Worm (Caenorhabditis elegans) whole organism, early embryonic: ENCODE results near the gene spl-3.

Source experiments
- F13C5.2 ChIP-seq: sonication (generic microtip); optimal IDR thresholded peaks from 2 replicates; lab custom pipeline; 2017; ENCODE audit warnings: mild to moderate bottlenecking, missing genetic modification characterization, inconsistent platforms, missing compliant biosample characterization
- aly-1 ChIP-seq: sonication (generic microtip); optimal IDR thresholded peaks from 2 replicates; lab custom pipeline; 2016; ENCODE audit warnings: missing genetic modification characterization, missing compliant biosample characterization
- ama-1 ChIP-seq: fragments of 150-350 bp; optimal IDR thresholded peaks from 2 replicates; lab custom pipeline; 2014
- ceh-13 ChIP-seq: fragments of 200-800 bp; sonication (Bioruptor generic); optimal IDR thresholded peaks from 2 replicates; lab custom pipeline; 2018; ENCODE audit warnings: mild to moderate bottlenecking, missing genetic modification characterization, missing compliant biosample characterization
- flt-1 ChIP-seq: fragments of 200-800 bp; sonication (Bioruptor generic); IDR thresholded peaks from 2 replicates; pipeline ENCODE4 v1.3.6; 2022; ENCODE audit warnings: missing genetic modification characterization, missing compliant biosample characterization
- hmg-4 ChIP-seq: fragments of 200-800 bp; sonication (Bioruptor generic); optimal IDR thresholded peaks from 2 replicates; lab custom pipeline; 2018; ENCODE audit warnings: mild to moderate bottlenecking, missing genetic modification characterization, missing compliant biosample characterization
- sea-1 ChIP-seq: fragments of 200-800 bp; sonication (Bioruptor generic); conservative IDR thresholded peaks from 2 replicates; pipeline ENCODE4 v1.3.6; 2022; ENCODE audit warnings: missing genetic modification characterization, missing compliant biosample characterization

ce11 chrIV:1204870-1205269, 12.0 kb downstream of the spl-3 start, which contains the start of gene dsl-2:
- TF ChIP-seq hmg-4 (no peak), ama-1 (lab: Kevin White, UChicago) (no peak), F13C5.2 (tag; lab: Kevin White, UChicago) (no peak), aly-1 (no peak), ceh-13 (no peak), flt-1 (GFP tag; lab: Robert Waterston, UW) (no peak), sea-1 (GFP tag; lab: Robert Waterston, UW) (no peak)
